Worm (Caenorhabditis elegans) whole organism, L2 larva: ENCODE data around the gene ttr-7.

Source experiments
- mab-5 ChIP-seq: fragments of 150-350 bp; optimal IDR thresholded peaks from 2 replicates; lab custom pipeline; 2014; ENCODE audit warnings: missing biosample characterization, missing genetic modification characterization
- nhr-12 ChIP-seq: fragments of 150-350 bp; optimal IDR thresholded peaks from 2 replicates; lab custom pipeline; 2014; ENCODE audit warnings: missing biosample characterization, missing genetic modification characterization
- unc-62 ChIP-seq: fragments of 150-350 bp; optimal IDR thresholded peaks from 2 replicates; lab custom pipeline; 2014; ENCODE audit warnings: missing biosample characterization, missing genetic modification reagents, missing genetic modification characterization
- ztf-1 ChIP-seq: fragments of 200-800 bp; sonication (Bioruptor generic); conservative IDR thresholded peaks from 2 replicates; pipeline ENCODE4 v1.3.6; 2022; ENCODE audit warnings: missing genetic modification characterization, missing compliant biosample characterization

ce11 chrIII:612759-613158 is 7.0 kb downstream of the ttr-7 start:
- TF ChIP-seq ztf-1 (GFP tag; lab: Robert Waterston, UW) = no peak
- no peak for TF ChIP-seq nhr-12 (tag; lab: Kevin White, UChicago)
- TF ChIP-seq unc-62 (GFP tag; lab: Kevin White, UChicago) = no peak
- no peak for TF ChIP-seq mab-5 (tag; lab: Kevin White, UChicago)
